Fruit fly (Drosophila melanogaster) whole organism, adult: ENCODE measurements around the gene Gug.

ENCODE experiments used
- CG11617 ChIP-seq: fragments of 200-800 bp; sonication (Bioruptor generic); optimal IDR thresholded peaks from 2 replicates; lab custom pipeline; 2017; ENCODE audit warnings: mild to moderate bottlenecking, missing biosample characterization, missing genetic modification reagents, missing genetic modification characterization
- CG12768 ChIP-seq: fragments of 200-800 bp; sonication (Bioruptor generic); optimal IDR thresholded peaks from 2 replicates; lab custom pipeline; 2017; ENCODE audit warnings: missing biosample characterization, missing genetic modification characterization, mild to moderate bottlenecking, moderate library complexity, missing genetic modification reagents
- CG14711 ChIP-seq: fragments of 200-800 bp; sonication (Bioruptor generic); optimal IDR thresholded peaks from 2 replicates; lab custom pipeline; 2018; ENCODE audit warnings: missing biosample characterization, mild to moderate bottlenecking, missing genetic modification characterization, moderate library complexity
- CG1620 ChIP-seq: fragments of 200-800 bp; sonication (Bioruptor generic); optimal IDR thresholded peaks from 2 replicates; lab custom pipeline; 2016; ENCODE audit warnings: missing biosample characterization, missing genetic modification characterization
- CG33017 ChIP-seq: fragments of 200-800 bp; sonication (Bioruptor generic); optimal IDR thresholded peaks from 2 replicates; lab custom pipeline; 2018; ENCODE audit warnings: missing biosample characterization, mild to moderate bottlenecking, missing genetic modification characterization, moderate library complexity
- CG5204 ChIP-seq: fragments of 200-800 bp; sonication (Bioruptor generic); optimal IDR thresholded peaks from 2 replicates; lab custom pipeline; 2016; ENCODE audit warnings: missing biosample characterization, missing genetic modification characterization
- CG7045 ChIP-seq: fragments of 200-800 bp; sonication (Bioruptor generic); optimal IDR thresholded peaks from 2 replicates; lab custom pipeline; 2017; ENCODE audit warnings: missing biosample characterization, mild to moderate bottlenecking, missing genetic modification characterization
- CG7101 ChIP-seq: fragments of 200-800 bp; sonication (Bioruptor generic); optimal IDR thresholded peaks from 2 replicates; lab custom pipeline; 2018; ENCODE audit warnings: missing biosample characterization, mild to moderate bottlenecking, missing genetic modification characterization, moderate library complexity
- Clk ChIP-seq: fragments of 200-800 bp; sonication (Bioruptor generic); optimal IDR thresholded peaks from 2 replicates; lab custom pipeline; 2017; ENCODE audit warnings: missing biosample characterization, missing genetic modification characterization
- Crg-1 ChIP-seq: fragments of 200-800 bp; sonication (Bioruptor generic); optimal IDR thresholded peaks from 2 replicates; lab custom pipeline; 2016; ENCODE audit warnings: missing biosample characterization, missing genetic modification characterization
- Hr96 ChIP-seq: fragments of 200-800 bp; sonication (Bioruptor generic); optimal IDR thresholded peaks from 2 replicates; lab custom pipeline; 2016; ENCODE audit warnings: missing biosample characterization, missing genetic modification characterization
- Mnt ChIP-seq: fragments of 200-800 bp; sonication (Bioruptor generic); optimal IDR thresholded peaks from 2 replicates; lab custom pipeline; 2016; ENCODE audit warnings: missing biosample characterization, mild to moderate bottlenecking, missing genetic modification characterization
- bab1 ChIP-seq: fragments of 200-800 bp; sonication (Bioruptor generic); optimal IDR thresholded peaks from 3 replicates; lab custom pipeline; 2019; ENCODE audit warnings: missing biosample characterization, mild to moderate bottlenecking, missing genetic modification characterization, moderate library complexity
- cic ChIP-seq: fragments of 200-800 bp; sonication (Bioruptor generic); optimal IDR thresholded peaks from 2 replicates; lab custom pipeline; 2017; ENCODE audit warnings: missing biosample characterization, mild to moderate bottlenecking, missing genetic modification characterization, moderate library complexity
- cnc ChIP-seq, 2 experiments: fragments of >200 bp; optimal IDR thresholded peaks; 2 replicates each; lab custom pipeline; 2017
- kay ChIP-seq: fragments of 200-800 bp; sonication (Bioruptor generic); peaks from one replicate; lab custom pipeline; 2016; ENCODE audit warnings: missing biosample characterization, missing genetic modification characterization, borderline replicate concordance
- ovo ChIP-seq: fragments of 200-800 bp; sonication (Bioruptor generic); optimal IDR thresholded peaks from 2 replicates; lab custom pipeline; 2016; ENCODE audit warnings: missing biosample characterization, missing genetic modification characterization
- pad ChIP-seq: fragments of 200-800 bp; sonication (Bioruptor generic); optimal IDR thresholded peaks from 3 replicates; lab custom pipeline; 2017; ENCODE audit warnings: missing biosample characterization, missing genetic modification characterization, mild to moderate bottlenecking, moderate library complexity, missing genetic modification reagents
- tj ChIP-seq: fragments of 200-800 bp; sonication (Bioruptor generic); optimal IDR thresholded peaks from 3 replicates; lab custom pipeline; 2017; ENCODE audit warnings: missing biosample characterization, mild to moderate bottlenecking, missing genetic modification characterization, moderate library complexity
- toe ChIP-seq: fragments of 200-800 bp; sonication (Bioruptor generic); optimal IDR thresholded peaks from 2 replicates; lab custom pipeline; 2016; ENCODE audit warnings: missing biosample characterization, missing genetic modification characterization

Gug gene

DNA sequence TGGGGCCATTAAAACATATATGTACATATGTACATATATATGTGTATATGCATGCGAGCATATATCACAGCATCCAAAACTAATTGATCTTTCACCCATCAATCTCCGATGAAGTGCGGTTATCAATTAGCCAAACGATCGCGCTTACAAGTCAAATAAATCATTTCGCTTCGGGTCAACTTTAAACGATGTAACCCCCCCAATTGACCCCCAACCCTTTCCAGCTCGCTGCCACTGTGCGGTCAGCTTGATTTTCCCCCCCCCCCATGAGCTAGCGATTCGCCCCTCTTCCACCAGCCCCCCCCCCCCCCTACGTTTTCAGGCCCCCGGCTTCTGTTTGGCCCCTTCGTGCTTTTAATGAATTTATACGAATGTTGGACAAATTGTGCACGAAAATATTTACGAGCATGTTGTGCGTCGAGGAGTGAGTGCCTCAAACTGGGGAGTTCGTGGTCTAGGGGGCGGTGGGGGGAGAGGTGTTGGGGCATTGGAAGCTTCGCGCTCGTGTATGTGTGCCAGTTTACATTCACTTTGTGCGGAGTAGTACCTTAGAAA lies 30.0 kb upstream of the Gug start:
- TF ChIP-seq CG1620 (GFP tag; lab: Kevin White, UChicago) (no peak), Hr96 (GFP tag; lab: Kevin White, UChicago) (no peak), cic (GFP tag; lab: Kevin White, UChicago) (no peak), bab1 (GFP tag; lab: Kevin White, UChicago) (no peak), Mnt (GFP tag; lab: Kevin White, UChicago) (no peak), CG12768 (GFP tag; lab: Kevin White, UChicago) (no peak), tj (GFP tag; lab: Kevin White, UChicago) (no peak), CG11617 (no peak), Clk (GFP tag; lab: Kevin White, UChicago) (no peak), toe (GFP tag; lab: Kevin White, UChicago) (no peak), CG5204 (GFP tag; lab: Kevin White, UChicago) (no peak), ovo (GFP tag; lab: Kevin White, UChicago) (no peak), pad (GFP tag; lab: Kevin White, UChicago) (no peak), Crg-1 (no peak), kay (GFP tag; lab: Kevin White, UChicago) (no peak), CG7101 (tag; lab: Kevin White, UChicago) (no peak)

DNA sequence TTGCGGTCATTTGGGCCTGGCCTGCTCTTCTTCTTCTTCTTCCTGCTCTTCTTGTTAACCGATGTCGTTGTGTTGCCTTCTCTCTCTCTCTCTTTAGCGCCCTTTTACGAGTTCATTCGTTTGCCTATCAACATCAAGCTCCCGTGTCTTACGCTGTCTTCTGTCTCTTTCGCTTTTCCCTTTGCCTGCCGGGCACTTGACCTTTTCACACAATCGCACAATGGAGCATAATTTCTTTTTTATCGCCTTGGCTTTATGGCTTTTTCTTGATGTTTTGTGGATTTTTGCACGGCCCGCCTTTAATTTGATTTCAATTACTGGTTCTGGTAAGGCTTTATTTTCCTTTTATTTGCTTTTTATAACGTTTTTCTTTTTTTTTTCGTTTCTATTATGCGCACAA lies 28.4 kb upstream of the Gug start:
- no peak for TF ChIP-seq tj (GFP tag; lab: Kevin White, UChicago)
- TF ChIP-seq CG33017 (tag; lab: Kevin White, UChicago) = no peak
- TF ChIP-seq Crg-1 = no peak
- no peak for TF ChIP-seq cic (GFP tag; lab: Kevin White, UChicago)
- TF ChIP-seq CG7045 (GFP tag; lab: Kevin White, UChicago) = no peak

- TF ChIP-seq cic (GFP tag; lab: Kevin White, UChicago) (peak; percentile 24), cnc (optimal IDR thresholded peaks at IDR 0.05; lab: Kevin White, UChicago) (no peak)
These were observed 27.7 kb upstream of the Gug start, which contains the start of gene CG32354 for dm6 chr3L:8421808-8422586. Gene CG32354 (minus strand): TSS chr3L:8422205.

dm6 chr3L:8423156-8423555 lies 26.6 kb upstream of the Gug start:
- TF ChIP-seq CG7101 (tag; lab: Kevin White, UChicago) (no peak), CG1620 (GFP tag; lab: Kevin White, UChicago) (no peak), ovo (GFP tag; lab: Kevin White, UChicago) (no peak), CG14711 (tag; lab: Kevin White, UChicago) (no peak), CG12768 (GFP tag; lab: Kevin White, UChicago) (no peak)

DNA sequence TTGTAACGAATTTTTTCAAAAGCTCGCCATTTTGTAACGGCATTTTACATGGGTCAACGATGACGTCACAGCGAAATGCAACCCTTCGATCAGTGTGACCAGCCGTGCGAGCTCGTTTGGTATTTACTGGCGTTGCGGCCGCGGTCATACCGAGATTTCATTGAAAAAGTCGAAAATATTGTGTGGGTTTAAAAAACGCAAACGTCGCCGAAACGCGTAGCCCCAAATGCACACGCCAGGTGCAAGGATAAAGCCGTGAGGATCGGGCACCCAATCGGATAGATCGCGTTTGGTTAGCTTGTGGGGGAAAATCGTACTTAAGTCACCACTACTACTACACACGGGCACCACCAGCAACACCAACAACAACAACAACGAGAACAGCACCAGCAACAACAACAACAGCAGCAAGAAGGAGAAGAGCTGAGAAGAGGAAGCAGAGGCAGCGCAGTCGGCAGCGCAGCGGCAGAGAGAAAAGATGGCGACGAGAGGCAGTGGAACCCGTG lies 24.8 kb upstream of the Gug start, which contains the start of gene Cbl:
Cbl (plus strand) TSS at position 124 of the 506 bp plus-strand sequence.
- TF ChIP-seq CG7101 (tag; lab: Kevin White, UChicago) = peak; percentile 11
- TF ChIP-seq CG1620 (GFP tag; lab: Kevin White, UChicago) = no peak
- TF ChIP-seq CG12768 (GFP tag; lab: Kevin White, UChicago) = no peak
- peak; percentile 18 for TF ChIP-seq CG14711 (tag; lab: Kevin White, UChicago)
- no peak for TF ChIP-seq CG7045 (GFP tag; lab: Kevin White, UChicago)
- no peak for TF ChIP-seq CG33017 (tag; lab: Kevin White, UChicago)
- no peak for TF ChIP-seq Clk (GFP tag; lab: Kevin White, UChicago)
- peak; percentile 47 for TF ChIP-seq tj (GFP tag; lab: Kevin White, UChicago)
- no peak for TF ChIP-seq CG11617
- no peak for TF ChIP-seq CG5204 (GFP tag; lab: Kevin White, UChicago)
- TF ChIP-seq Mnt (GFP tag; lab: Kevin White, UChicago) = peak; percentile 39
- peak; percentile 73 for TF ChIP-seq cic (GFP tag; lab: Kevin White, UChicago)
- peak; percentile 62 for TF ChIP-seq pad (GFP tag; lab: Kevin White, UChicago)
- no peak for TF ChIP-seq Crg-1
- no peak for TF ChIP-seq Hr96 (GFP tag; lab: Kevin White, UChicago)
- TF ChIP-seq toe (GFP tag; lab: Kevin White, UChicago) = no peak
- TF ChIP-seq kay (GFP tag; lab: Kevin White, UChicago) = no peak
- peak; percentile 47 for TF ChIP-seq bab1 (GFP tag; lab: Kevin White, UChicago)
- TF ChIP-seq cnc (optimal IDR thresholded peaks at IDR 0.05; lab: Kevin White, UChicago) = no peak
- peak; percentile 76 for TF ChIP-seq ovo (GFP tag; lab: Kevin White, UChicago)

DNA sequence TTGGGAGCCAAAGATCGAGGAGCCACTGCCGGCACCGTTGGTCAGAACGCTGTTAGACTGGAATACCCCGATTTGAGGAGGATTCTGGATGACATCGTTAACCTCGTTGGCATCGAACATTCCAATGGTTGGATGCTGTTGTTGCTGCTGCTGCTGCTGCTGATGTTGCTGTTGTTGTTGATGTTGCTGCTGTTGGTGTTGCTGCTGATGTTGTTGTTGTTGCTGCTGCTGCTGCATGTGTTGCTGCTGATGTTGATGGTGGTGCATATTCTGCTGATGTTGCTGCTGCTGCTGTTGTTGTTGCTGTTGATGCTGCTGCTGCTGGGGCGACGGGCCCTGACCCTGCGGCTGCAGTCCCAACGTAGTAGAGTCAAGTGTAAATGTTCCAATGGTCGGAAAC lies 12.1 kb upstream of the Gug start:
- no peak for TF ChIP-seq tj (GFP tag; lab: Kevin White, UChicago)
- TF ChIP-seq kay (GFP tag; lab: Kevin White, UChicago) = peak; percentile 21
- no peak for TF ChIP-seq CG7101 (tag; lab: Kevin White, UChicago)
